Fruit fly (Drosophila melanogaster): ENCODE measurements around the gene fon.

fon gene

dm6 chr2L:19416602-19417497, 30.8 kb upstream of the fon start, which contains the start of gene Lectin-galC1 (continued):
- TF ChIP-seq pho (GFP tag; optimal IDR thresholded peaks at IDR 0.05) (peak; percentile 72), CG9609 (GFP tag; optimal IDR thresholded peaks at IDR 0.05) (peak; percentile 86), so (GFP tag; IDR thresholded peaks at IDR 0.05) (peak; percentile 83; the same call in 2 of the 3 replicates), Kr (GFP tag; optimal IDR thresholded peaks at IDR 0.05) (no peak), twi (tag; optimal IDR thresholded peaks at IDR 0.05) (peak; percentile 80), CG14667 (GFP tag; IDR thresholded peaks at IDR 0.05) (peak; percentile 76; the same call in 1 of the 2 replicates), fd64A (GFP tag; optimal IDR thresholded peaks at IDR 0.05) (peak; percentile 87), Gug (GFP tag; IDR thresholded peaks at IDR 0.05) (peak; percentile 73; the same call in 3 of the 4 replicates), CG5245 (GFP tag; optimal IDR thresholded peaks at IDR 0.05) (peak; percentile 90), vnd (GFP tag; IDR thresholded peaks at IDR 0.05; ENCODE audit: partially characterized antibody) (no peak), yki (optimal IDR thresholded peaks at IDR 0.05) (no peak), pita (GFP tag; optimal IDR thresholded peaks at IDR 0.05) (no peak), dysf (GFP tag; IDR thresholded peaks at IDR 0.05) (peak; percentile 89), gsb (GFP tag; IDR thresholded peaks at IDR 0.05) (peak; percentile 65), CG4282 (GFP tag; optimal IDR thresholded peaks at IDR 0.05) (peak; percentile 77), ase (GFP tag; IDR thresholded peaks at IDR 0.05) (no peak; the same call in 1 of the 3 replicates), inv (GFP tag; IDR thresholded peaks at IDR 0.05; ENCODE audit: partially characterized antibody) (no peak), ara (GFP tag; IDR thresholded peaks at IDR 0.05) (peak; percentile 89), nmo (GFP tag; optimal IDR thresholded peaks at IDR 0.05) (peak; percentile 89), CG4424 (GFP tag; optimal IDR thresholded peaks at IDR 0.05) (peak; percentile 88), CG12071 (GFP tag; optimal IDR thresholded peaks at IDR 0.05) (peak; percentile 89), hkb (optimal IDR thresholded peaks at IDR 0.05) (no peak), hkb (GFP tag; IDR thresholded peaks at IDR 0.05) (peak; percentile 87), phol (tag; optimal IDR thresholded peaks at IDR 0.05) (peak; percentile 88), lab (GFP tag; optimal IDR thresholded peaks at IDR 0.05) (peak; percentile 83), CG11247 (GFP tag; IDR thresholded peaks at IDR 0.05) (peak; percentile 70; the same call in 1 of the 2 replicates), Aef1 (GFP tag; IDR thresholded peaks at IDR 0.05) (peak; percentile 76), CG7839 (tag; optimal IDR thresholded peaks at IDR 0.05) (peak; percentile 89), zf30C (GFP tag; optimal IDR thresholded peaks at IDR 0.05) (peak; percentile 84), Hey (tag; optimal IDR thresholded peaks at IDR 0.05) (peak; percentile 28), Doc3 (GFP tag; IDR thresholded peaks at IDR 0.05; ENCODE audit: partially characterized antibody) (no peak), peb (GFP tag; IDR thresholded peaks at IDR 0.05) (peak; percentile 68), CG9817 (tag; optimal IDR thresholded peaks at IDR 0.05) (peak; percentile 78), slp2 (GFP tag; optimal IDR thresholded peaks at IDR 0.05) (peak; percentile 73), D (optimal IDR thresholded peaks at IDR 0.05) (no peak), D (GFP tag; optimal IDR thresholded peaks at IDR 0.05) (peak; percentile 87), Atf6 (GFP tag; IDR thresholded peaks at IDR 0.05) (peak; percentile 87), dpn (GFP tag; optimal IDR thresholded peaks at IDR 0.05) (peak; percentile 82 to 92), tna (GFP tag; IDR thresholded peaks at IDR 0.05; ENCODE audit: partially characterized antibody) (no peak), ac (GFP tag; optimal IDR thresholded peaks at IDR 0.05) (peak; percentile 72), CG8388 (GFP tag; optimal IDR thresholded peaks at IDR 0.05) (peak; percentile 87), zfh2 (GFP tag; optimal IDR thresholded peaks at IDR 0.05) (peak; percentile 12), kni (GFP tag; optimal IDR thresholded peaks at IDR 0.05) (peak; percentile 29), eve (GFP tag; optimal IDR thresholded peaks at IDR 0.05) (peak in 1 of 2 experiments; percentile 95), CG31224 (GFP tag; IDR thresholded peaks at IDR 0.05) (peak; percentile 72), Asciz (GFP tag; optimal IDR thresholded peaks at IDR 0.05) (peak; percentile 92), BEAF-32 (GFP tag; optimal IDR thresholded peaks at IDR 0.05) (no peak), chn (GFP tag; optimal IDR thresholded peaks at IDR 0.05) (peak; percentile 87), nerfin-1 (tag; optimal IDR thresholded peaks at IDR 0.05) (peak; percentile 78)
